Worm (Caenorhabditis elegans) whole organism, L3 larva: ENCODE results near the gene ubq-2.

ENCODE experiments used
- ama-1 ChIP-seq: fragments of 150-350 bp; optimal IDR thresholded peaks from 2 replicates; lab custom pipeline; 2018
- elt-3 ChIP-seq, 3 experiments: fragments of 150-350 bp in 1 of 3; sonication (generic microtip) in 2 of 3; optimal IDR thresholded peaks; 2 replicates in 2 of 3; 4 replicates in 1 of 3; lab custom pipeline; 2014 to 2017; ENCODE audit warnings: missing biosample characterization in 3 of 3, missing genetic modification characterization in 3 of 3
- lsy-12 ChIP-seq: sonication (generic microtip); optimal IDR thresholded peaks from 2 replicates; lab custom pipeline; 2016; ENCODE audit warnings: mild to moderate bottlenecking, missing genetic modification characterization, missing compliant biosample characterization
- mdl-1 ChIP-seq: fragments of 150-350 bp; optimal IDR thresholded peaks from 2 replicates; lab custom pipeline; 2014; ENCODE audit warnings: missing biosample characterization, missing genetic modification characterization

DNA sequence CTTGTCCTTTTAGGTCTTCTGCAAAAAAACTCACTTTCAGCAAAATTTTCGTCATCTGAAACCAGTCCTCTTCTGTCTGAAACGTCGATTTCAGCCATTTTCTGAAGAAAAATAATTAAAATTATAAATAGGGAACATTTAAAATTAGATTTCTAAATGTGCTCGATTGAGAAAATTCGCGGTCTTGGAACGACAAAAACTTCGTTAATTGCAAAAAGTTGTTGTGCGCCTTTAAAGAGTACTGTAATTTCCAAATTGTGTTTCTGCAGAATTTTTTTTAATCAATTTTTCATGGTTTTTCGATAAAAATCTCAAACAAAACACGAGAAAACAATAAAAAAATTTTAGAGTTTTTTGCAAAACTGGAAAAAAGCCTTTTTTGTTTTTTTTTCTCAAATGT lies 11.4 kb downstream of the ubq-2 start, which contains the start of gene ttm-1:
- no peak for TF ChIP-seq elt-3 (tag; optimal IDR thresholded peaks at IDR 0.05; lab: Kevin White, UChicago)
- no peak for TF ChIP-seq mdl-1 (tag; lab: Kevin White, UChicago)
- no peak for TF ChIP-seq lsy-12 (tag; lab: Kevin White, UChicago)
- no peak for TF ChIP-seq ama-1 (lab: Kevin White, UChicago)
